Fruit fly (Drosophila melanogaster) whole organism, embryonic: ENCODE measurements around the gene CG6216.

Experiments
- Bgb ChIP-seq: fragments of 200-800 bp; sonication (Bioruptor generic); IDR thresholded peaks from 2 replicates; pipeline ENCODE4 v1.3.6; 2022; ENCODE audit warnings: missing biosample characterization, missing genetic modification characterization; ENCODE audit not compliant: partially characterized antibody
- CG10274 ChIP-seq: fragments of 200-800 bp; sonication (Bioruptor generic); optimal IDR thresholded peaks from 3 replicates; lab custom pipeline; 2017; ENCODE audit warnings: missing biosample characterization, mild to moderate bottlenecking, missing genetic modification characterization
- CG10431 ChIP-seq: fragments of 200-800 bp; sonication (Bioruptor generic); optimal IDR thresholded peaks from 3 replicates; lab custom pipeline; 2018; ENCODE audit warnings: missing biosample characterization, mild to moderate bottlenecking, missing genetic modification characterization
- CG12071 ChIP-seq: fragments of 200-800 bp; sonication (Bioruptor generic); optimal IDR thresholded peaks from 3 replicates; lab custom pipeline; 2018; ENCODE audit warnings: missing biosample characterization, mild to moderate bottlenecking, missing genetic modification characterization
- CG12391 ChIP-seq: fragments of 200-800 bp; sonication (Bioruptor generic); optimal IDR thresholded peaks from 3 replicates; lab custom pipeline; 2018; ENCODE audit warnings: missing biosample characterization, mild to moderate bottlenecking, missing genetic modification characterization, moderate library complexity
- CG12942 ChIP-seq: fragments of 200-800 bp; sonication (Bioruptor generic); optimal IDR thresholded peaks from 3 replicates; lab custom pipeline; 2016; ENCODE audit warnings: missing biosample characterization, missing genetic modification characterization
- CG15479 ChIP-seq: fragments of 200-800 bp; sonication (Bioruptor generic); optimal IDR thresholded peaks from 3 replicates; lab custom pipeline; 2019; ENCODE audit warnings: missing biosample characterization, mild to moderate bottlenecking, missing genetic modification characterization, moderate library complexity
- CG17612 ChIP-seq: fragments of 200-800 bp; sonication (Bioruptor generic); IDR thresholded peaks from 2 replicates; pipeline ENCODE4 v1.3.6; 2022; ENCODE audit warnings: missing biosample characterization, missing genetic modification characterization
- CG32767 ChIP-seq: fragments of 200-800 bp; sonication (Bioruptor generic); IDR thresholded peaks from 2 replicates; pipeline ENCODE4 v1.3.6; 2022; ENCODE audit warnings: missing biosample characterization, missing genetic modification characterization
- CG33213 ChIP-seq: fragments of 200-800 bp; sonication (Bioruptor generic); optimal IDR thresholded peaks from 3 replicates; lab custom pipeline; 2016; ENCODE audit warnings: missing biosample characterization, missing genetic modification characterization
- CG34422 ChIP-seq: fragments of 200-800 bp; sonication (Bioruptor generic); IDR thresholded peaks from 3 replicates; pipeline ENCODE4 v1.3.6; 2022; ENCODE audit warnings: missing biosample characterization, missing genetic modification characterization
- CG4424 ChIP-seq: fragments of 200-800 bp; sonication (Bioruptor generic); optimal IDR thresholded peaks from 3 replicates; lab custom pipeline; 2016; ENCODE audit warnings: missing biosample characterization, missing genetic modification characterization
- CG6689 ChIP-seq: fragments of 200-800 bp; sonication (Bioruptor generic); IDR thresholded peaks from 2 replicates; pipeline ENCODE4 v1.3.6; 2022; ENCODE audit warnings: missing biosample characterization, missing genetic modification characterization
- CG7963 ChIP-seq: fragments of 200-800 bp; sonication (Bioruptor generic); IDR thresholded peaks from 3 replicates; pipeline ENCODE4 v1.3.6; 2022; ENCODE audit warnings: missing biosample characterization, missing genetic modification characterization; ENCODE audit not compliant: partially characterized antibody
- CG8281 ChIP-seq: fragments of 200-800 bp; sonication (Bioruptor generic); optimal IDR thresholded peaks from 2 replicates; lab custom pipeline; 2018; ENCODE audit warnings: missing biosample characterization, mild to moderate bottlenecking, missing genetic modification characterization, moderate library complexity
- CkIIα-i1 ChIP-seq: fragments of 200-800 bp; sonication (Bioruptor generic); IDR thresholded peaks from 2 replicates; pipeline ENCODE4 v1.3.6; 2022; ENCODE audit warnings: missing biosample characterization, missing genetic modification characterization
- CrebB ChIP-seq: fragments of 200-800 bp; sonication (Bioruptor generic); optimal IDR thresholded peaks from 3 replicates; lab custom pipeline; 2018; ENCODE audit warnings: missing biosample characterization, mild to moderate bottlenecking, missing genetic modification characterization
- Dbx ChIP-seq: fragments of 200-800 bp; sonication (Bioruptor generic); IDR thresholded peaks from 3 replicates; pipeline ENCODE4 v1.3.6; 2022; ENCODE audit warnings: missing biosample characterization, missing genetic modification characterization
- HLH4C ChIP-seq: fragments of 200-800 bp; sonication (Bioruptor generic); IDR thresholded peaks from 3 replicates; pipeline ENCODE4 v1.3.6; 2022; ENCODE audit warnings: missing biosample characterization, missing genetic modification characterization; ENCODE audit not compliant: partially characterized antibody
- HLH54F ChIP-seq: fragments of 200-800 bp; sonication (Bioruptor generic); optimal IDR thresholded peaks from 3 replicates; lab custom pipeline; 2016; ENCODE audit warnings: missing biosample characterization, missing genetic modification characterization
- Jarid2 ChIP-seq: fragments of 200-800 bp; sonication (Bioruptor generic); optimal IDR thresholded peaks from 3 replicates; lab custom pipeline; 2017; ENCODE audit warnings: mild to moderate bottlenecking, missing biosample characterization, missing genetic modification reagents, missing genetic modification characterization
- Kr ChIP-seq: fragments of 200-800 bp; sonication (Bioruptor generic); optimal IDR thresholded peaks from 2 replicates; lab custom pipeline; 2017; ENCODE audit warnings: missing biosample characterization, mild to moderate bottlenecking, missing genetic modification characterization
- Med ChIP-seq: fragments of 200-800 bp; sonication (Bioruptor generic); peaks from one replicate; lab custom pipeline; 2016; ENCODE audit warnings: missing biosample characterization, missing genetic modification characterization, mild to moderate bottlenecking, inconsistent platforms, moderate library complexity
- Mrtf ChIP-seq: fragments of 200-800 bp; sonication (Bioruptor generic); IDR thresholded peaks from 3 replicates; pipeline ENCODE4 v1.3.6; 2022; ENCODE audit warnings: missing biosample characterization, missing genetic modification characterization
- Myb ChIP-seq: fragments of 200-800 bp; sonication (Bioruptor generic); optimal IDR thresholded peaks from 2 replicates; lab custom pipeline; 2016; ENCODE audit warnings: missing biosample characterization, missing genetic modification characterization
- Nf-YB ChIP-seq: fragments of 200-800 bp; sonication (Bioruptor generic); optimal IDR thresholded peaks from 3 replicates; lab custom pipeline; 2019; ENCODE audit warnings: missing biosample characterization, mild to moderate bottlenecking, missing genetic modification characterization, moderate library complexity
- Ptx1 ChIP-seq: fragments of 200-800 bp; sonication (Bioruptor generic); IDR thresholded peaks from 2 replicates; pipeline ENCODE4 v1.3.6; 2022; ENCODE audit warnings: missing biosample characterization, missing genetic modification characterization
- Rfx ChIP-seq: fragments of 200-800 bp; sonication (Bioruptor generic); IDR thresholded peaks from 2 replicates; pipeline ENCODE4 v1.3.6; 2022; ENCODE audit warnings: missing biosample characterization, missing genetic modification characterization
- Scr ChIP-seq: fragments of 200-800 bp; sonication (Bioruptor generic); IDR thresholded peaks from 2 replicates; pipeline ENCODE4 v1.3.6; 2022; ENCODE audit warnings: missing biosample characterization, missing genetic modification characterization; ENCODE audit not compliant: partially characterized antibody
- Ssrp ChIP-seq: fragments of 200-800 bp; sonication (Bioruptor generic); optimal IDR thresholded peaks from 2 replicates; lab custom pipeline; 2018; ENCODE audit warnings: missing biosample characterization, mild to moderate bottlenecking, missing genetic modification characterization, moderate library complexity
- ash1 ChIP-seq: fragments of 200-800 bp; sonication (Bioruptor generic); optimal IDR thresholded peaks from 2 replicates; lab custom pipeline; 2018; ENCODE audit warnings: missing biosample characterization, mild to moderate bottlenecking, missing genetic modification characterization
- az2 ChIP-seq: fragments of 200-800 bp; sonication (Bioruptor generic); optimal IDR thresholded peaks from 3 replicates; lab custom pipeline; 2016; ENCODE audit warnings: missing biosample characterization, missing genetic modification characterization
- bcd ChIP-seq: fragments of 200-800 bp; sonication (Bioruptor generic); optimal IDR thresholded peaks from 2 replicates; lab custom pipeline; 2017; ENCODE audit warnings: missing biosample characterization, mild to moderate bottlenecking, missing genetic modification characterization
- cato ChIP-seq: fragments of 200-800 bp; sonication (Bioruptor generic); optimal IDR thresholded peaks from 2 replicates; lab custom pipeline; 2016; ENCODE audit warnings: missing biosample characterization, missing genetic modification characterization, borderline replicate concordance
- chm ChIP-seq: fragments of 200-800 bp; sonication (Bioruptor generic); IDR thresholded peaks from 2 replicates; pipeline ENCODE4 v1.3.6; 2022; ENCODE audit warnings: missing biosample characterization, missing genetic modification characterization
- corto ChIP-seq: fragments of 200-800 bp; sonication (Bioruptor generic); optimal IDR thresholded peaks from 2 replicates; lab custom pipeline; 2016; ENCODE audit warnings: missing biosample characterization, mild to moderate bottlenecking, missing genetic modification characterization, moderate library complexity
- fd96Cb ChIP-seq: fragments of 200-800 bp; sonication (Bioruptor generic); optimal IDR thresholded peaks from 2 replicates; lab custom pipeline; 2018; ENCODE audit warnings: missing biosample characterization, mild to moderate bottlenecking, missing genetic modification characterization, moderate library complexity
- ftz-f1 ChIP-seq: fragments of 200-800 bp; sonication (Bioruptor generic); optimal IDR thresholded peaks from 2 replicates; lab custom pipeline; 2016; ENCODE audit warnings: missing biosample characterization, missing genetic modification characterization
- grau ChIP-seq: fragments of 200-800 bp; optimal IDR thresholded peaks from 3 replicates; lab custom pipeline; 2019; ENCODE audit warnings: missing biosample characterization, mild to moderate bottlenecking, missing genetic modification characterization, moderate library complexity
- inv ChIP-seq: fragments of 200-800 bp; sonication (Bioruptor generic); IDR thresholded peaks from 2 replicates; pipeline ENCODE4 v1.3.6; 2022; ENCODE audit warnings: missing biosample characterization, missing genetic modification characterization; ENCODE audit not compliant: partially characterized antibody
- jigr1 ChIP-seq: fragments of 200-800 bp; sonication (Bioruptor generic); IDR thresholded peaks from 3 replicates; pipeline ENCODE4 v1.3.6; 2022; ENCODE audit warnings: missing biosample characterization, missing genetic modification characterization
- pan ChIP-seq, 4 experiments: fragments of >200 bp in 3 of 4; fragments of 200-800 bp in 1 of 4; sonication (Bioruptor generic) in 1 of 4; optimal IDR thresholded peaks in 3 of 4; IDR thresholded peaks in 1 of 4; 2 replicates each; pipeline versions ENCODE4 v1.3.6 to Lab custom; 2017 to 2022; ENCODE audit warnings: missing biosample characterization in 2 of 4, missing genetic modification characterization in 2 of 4, mixed read lengths in 1 of 4
- row ChIP-seq: fragments of 200-800 bp; sonication (Bioruptor generic); IDR thresholded peaks from 3 replicates; pipeline ENCODE4 v1.3.6; 2022; ENCODE audit warnings: missing biosample characterization, missing genetic modification characterization
- sens ChIP-seq: fragments of 200-800 bp; sonication (Bioruptor generic); peaks from one replicate; lab custom pipeline; 2016; ENCODE audit warnings: missing biosample characterization, missing genetic modification characterization
- tgo ChIP-seq: fragments of 200-800 bp; sonication (Bioruptor generic); IDR thresholded peaks from 3 replicates; pipeline ENCODE4 v1.3.6; 2022; ENCODE audit warnings: missing biosample characterization, missing genetic modification characterization
- tio ChIP-seq: fragments of 200-800 bp; sonication (Bioruptor generic); optimal IDR thresholded peaks from 2 replicates; lab custom pipeline; 2017; ENCODE audit warnings: missing biosample characterization, missing genetic modification characterization, inconsistent platforms
- twi ChIP-seq: fragments of 200-800 bp; optimal IDR thresholded peaks from 2 replicates; lab custom pipeline; 2019; ENCODE audit warnings: missing biosample characterization, mild to moderate bottlenecking, missing genetic modification characterization, moderate library complexity
- vnd ChIP-seq: fragments of 200-800 bp; sonication (Bioruptor generic); IDR thresholded peaks from 3 replicates; pipeline ENCODE4 v1.3.6; 2022; ENCODE audit warnings: missing biosample characterization, missing genetic modification characterization; ENCODE audit not compliant: partially characterized antibody

Gene CG6216

DNA sequence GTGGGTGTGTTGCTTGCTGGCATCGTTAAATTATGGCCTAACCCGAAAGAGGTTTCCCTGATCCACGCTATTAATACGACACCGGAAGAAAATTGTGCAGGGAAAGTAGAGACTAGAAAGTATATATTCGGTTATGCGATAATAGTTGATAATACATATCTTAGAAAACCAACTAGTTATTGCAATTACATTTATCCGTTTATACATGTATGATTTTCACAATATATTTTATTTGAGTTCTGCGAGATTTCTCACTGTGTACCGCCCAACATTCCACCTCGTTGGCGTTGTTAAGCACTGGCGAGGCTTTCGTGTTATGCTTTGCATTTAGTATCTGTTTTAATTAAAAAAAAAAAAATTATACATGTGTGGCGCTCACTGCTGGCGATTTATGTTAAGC is 4.8 kb upstream of the CG6216 start (continued):
- TF ChIP-seq CG10431 (GFP tag; lab: Kevin White, UChicago), result no peak
- TF ChIP-seq row (GFP tag; lab: Robert Waterston, UW), result peak; percentile 36; the same call in 2 of the 3 replicates
- no peak for TF ChIP-seq corto (GFP tag; lab: Kevin White, UChicago)
- no peak for TF ChIP-seq CG10274 (GFP tag; lab: Kevin White, UChicago)
- TF ChIP-seq Nf-YB (GFP tag; lab: Kevin White, UChicago), result no peak
- no peak for TF ChIP-seq tio (GFP tag; lab: Kevin White, UChicago)
- peak; percentile 72 for TF ChIP-seq Med
- TF ChIP-seq CG6689, result peak; percentile 35; the same call in 1 of the 2 replicates
- TF ChIP-seq Scr (GFP tag; lab: Robert Waterston, UW), result no peak
- no peak for TF ChIP-seq az2 (GFP tag; lab: Kevin White, UChicago)
- TF ChIP-seq Dbx (GFP tag; lab: Robert Waterston, UW), result no peak
- no peak for TF ChIP-seq cato (GFP tag; lab: Kevin White, UChicago)
- TF ChIP-seq inv (GFP tag; lab: Robert Waterston, UW), result no peak
- no peak for TF ChIP-seq ftz-f1 (GFP tag; lab: Kevin White, UChicago)
- TF ChIP-seq Ptx1 (GFP tag; lab: Robert Waterston, UW), result 0 out of 2 replicates have a peak, but pooled peaks have one; percentile 13
- no peak for TF ChIP-seq bcd (GFP tag; lab: Kevin White, UChicago)
- no peak; the same call in 1 of the 2 replicates for TF ChIP-seq CG32767
- no peak for TF ChIP-seq Jarid2 (GFP tag; lab: Kevin White, UChicago)
- TF ChIP-seq vnd, result no peak
- no peak for TF ChIP-seq CrebB
- peak; percentile 39 for TF ChIP-seq Rfx
- TF ChIP-seq Bgb (GFP tag; lab: Robert Waterston, UW), result no peak
- TF ChIP-seq sens (GFP tag; lab: Kevin White, UChicago), result peak; percentile 63
- no peak for TF ChIP-seq ash1 (GFP tag; lab: Kevin White, UChicago)
- TF ChIP-seq, all 482 proteins: peak for 40

DNA sequence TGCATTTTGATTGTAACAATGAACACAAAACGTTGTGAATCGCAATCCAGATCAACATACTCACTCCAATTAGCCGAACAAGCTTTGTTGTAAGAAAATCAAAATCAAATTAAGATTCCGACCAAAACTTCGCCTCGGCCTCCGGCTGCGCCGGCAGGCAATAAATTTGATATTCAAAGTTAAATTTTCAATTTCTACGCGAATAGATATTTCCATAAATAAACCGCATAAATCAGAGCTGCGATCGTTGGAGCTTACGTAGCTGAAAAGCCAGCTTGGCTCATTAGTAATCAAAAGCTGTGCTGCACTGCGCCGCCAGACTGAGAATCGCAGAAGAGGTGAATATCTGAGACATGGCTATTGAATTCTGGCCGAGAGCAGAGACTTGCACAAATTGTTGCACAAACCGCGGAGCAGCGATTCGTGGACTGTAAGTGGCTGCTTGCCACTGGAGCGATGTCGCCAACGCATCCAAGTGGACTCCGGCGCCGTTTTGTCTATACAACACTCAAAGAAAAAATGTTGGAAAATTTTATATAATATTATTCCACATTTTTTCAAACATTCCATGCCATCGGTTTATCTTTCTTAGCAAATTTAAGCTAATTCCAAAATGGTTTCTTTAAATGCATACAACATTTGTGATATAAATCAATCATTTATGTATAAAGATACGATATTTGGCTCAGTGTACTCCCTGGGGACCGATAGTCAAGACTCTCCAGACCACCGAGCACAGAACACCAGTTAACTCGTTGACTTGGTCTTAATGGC is 1.9 kb downstream of the CG6216 start:
- TF ChIP-seq fd96Cb (tag; lab: Kevin White, UChicago) (peak; percentile 63), CG4424 (GFP tag; lab: Kevin White, UChicago) (peak; percentile 47), CG8281 (tag; lab: Kevin White, UChicago) (no peak), CG15479 (GFP tag; lab: Kevin White, UChicago) (no peak), CG17612 (GFP tag; lab: Robert Waterston, UW) (no peak), tgo (GFP tag; lab: Robert Waterston, UW) (peak; percentile 57; the same call in 2 of the 3 replicates), Mrtf (GFP tag; lab: Robert Waterston, UW) (no peak), cato (GFP tag; lab: Kevin White, UChicago) (no peak), CkIIα-i1 (GFP tag; lab: Robert Waterston, UW) (no peak), CG33213 (no peak), twi (tag; lab: Kevin White, UChicago) (no peak), CG7963 (GFP tag; lab: Robert Waterston, UW) (no peak), CG12391 (tag; lab: Kevin White, UChicago) (no peak), chm (GFP tag; lab: Robert Waterston, UW) (no peak), HLH54F (GFP tag; lab: Kevin White, UChicago) (no peak), Kr (GFP tag; lab: Kevin White, UChicago) (no peak), jigr1 (GFP tag; lab: Robert Waterston, UW) (no peak), HLH4C (GFP tag; lab: Robert Waterston, UW) (no peak), CG12071 (GFP tag; lab: Kevin White, UChicago) (peak; percentile 16), sens (GFP tag; lab: Kevin White, UChicago) (peak; percentile 87), CG34422 (GFP tag; lab: Robert Waterston, UW) (no peak), grau (tag; lab: Kevin White, UChicago) (peak; percentile 49), pan (optimal IDR thresholded peaks at IDR 0.05; lab: Kevin White, UChicago) (no peak), pan (GFP tag; optimal IDR thresholded peaks at IDR 0.05 in 1 of 2, IDR thresholded peaks at IDR 0.05 in 1 of 2) (peak in 1 of 2 experiments; percentile 52), Myb (no peak), CG12942 (GFP tag; lab: Kevin White, UChicago) (no peak), Ssrp (tag; lab: Kevin White, UChicago) (peak; percentile 58)
